Fruit fly (Drosophila melanogaster): Measurements from ENCODE around the gene Ugt37A1.

Gene Ugt37A1

dm6 chr2L:20327375-20327774 is 46.5 kb downstream of the Ugt37A1 start (continued):
- TF ChIP-seq CG2875 (GFP tag; optimal IDR thresholded peaks at IDR 0.05) (peak; percentile 69), GATAe (GFP tag; conservative IDR thresholded peaks at IDR 0.05) (no peak), CG30020 (tag; optimal IDR thresholded peaks at IDR 0.05) (no peak), zen (tag; optimal IDR thresholded peaks at IDR 0.05) (no peak), sqz (GFP tag; optimal IDR thresholded peaks at IDR 0.05) (no peak), CG16813 (GFP tag; IDR thresholded peaks at IDR 0.05; ENCODE audit: partially characterized antibody) (no peak), onecut (GFP tag; IDR thresholded peaks at IDR 0.05) (no peak), Hr51 (GFP tag; optimal IDR thresholded peaks at IDR 0.05) (no peak), dysf (GFP tag; IDR thresholded peaks at IDR 0.05) (no peak), CG6813 (GFP tag; optimal IDR thresholded peaks at IDR 0.05) (peak; percentile 19), CG11085 (GFP tag; IDR thresholded peaks at IDR 0.05) (no peak), fu2 (GFP tag; optimal IDR thresholded peaks at IDR 0.05) (no peak), CG7839 (tag; optimal IDR thresholded peaks at IDR 0.05) (no peak), CG1024 (GFP tag; IDR thresholded peaks at IDR 0.05) (no peak), luna (GFP tag; optimal IDR thresholded peaks at IDR 0.05) (no peak), maf-S (GFP tag; optimal IDR thresholded peaks at IDR 0.05) (no peak), chn (GFP tag; optimal IDR thresholded peaks at IDR 0.05) (no peak), trem (tag; optimal IDR thresholded peaks at IDR 0.05) (no peak), inv (GFP tag; IDR thresholded peaks at IDR 0.05; ENCODE audit: partially characterized antibody) (no peak), CG42726 (GFP tag; IDR thresholded peaks at IDR 0.05; ENCODE audit: partially characterized antibody) (no peak), tin (GFP tag; optimal IDR thresholded peaks at IDR 0.05) (no peak), Med (GFP tag) (no peak), CG9215 (GFP tag; IDR thresholded peaks at IDR 0.05) (no peak), chinmo (GFP tag; IDR thresholded peaks at IDR 0.05; ENCODE audit: partially characterized antibody) (no peak), kah (GFP tag; optimal IDR thresholded peaks at IDR 0.05) (no peak), ems (GFP tag; optimal IDR thresholded peaks at IDR 0.05) (no peak), CG2120 (GFP tag; optimal IDR thresholded peaks at IDR 0.05) (no peak), otp (GFP tag; IDR thresholded peaks at IDR 0.05) (peak; percentile 78; the same call in 2 of the 3 replicates), Hand (GFP tag; optimal IDR thresholded peaks at IDR 0.05) (no peak), CG8944 (GFP tag; optimal IDR thresholded peaks at IDR 0.05) (no peak), tx (GFP tag; optimal IDR thresholded peaks at IDR 0.05) (no peak), bigmax (GFP tag; optimal IDR thresholded peaks at IDR 0.05) (no peak), CG17612 (GFP tag; IDR thresholded peaks at IDR 0.05) (no peak), CG9609 (GFP tag; optimal IDR thresholded peaks at IDR 0.05) (no peak), CG10462 (GFP tag; optimal IDR thresholded peaks at IDR 0.05) (no peak), BEAF-32 (GFP tag; optimal IDR thresholded peaks at IDR 0.05) (no peak), CG12744 (GFP tag; optimal IDR thresholded peaks at IDR 0.05) (no peak), CG13287 (GFP tag; IDR thresholded peaks at IDR 0.05; ENCODE audit: partially characterized antibody) (no peak), CG9876 (GFP tag; optimal IDR thresholded peaks at IDR 0.05) (no peak), CG3726 (GFP tag; IDR thresholded peaks at IDR 0.05) (no peak), CG7745 (tag; optimal IDR thresholded peaks at IDR 0.05) (no peak), mam (GFP tag; optimal IDR thresholded peaks at IDR 0.05) (no peak), CG6689 (GFP tag; IDR thresholded peaks at IDR 0.05) (no peak), bbx (GFP tag; IDR thresholded peaks at IDR 0.05; ENCODE audit: partially characterized antibody) (no peak), Ravus (GFP tag; IDR thresholded peaks at IDR 0.05) (no peak), CG13424 (tag; optimal IDR thresholded peaks at IDR 0.05) (no peak), Gug (GFP tag; IDR thresholded peaks at IDR 0.05) (no peak), CG2202 (tag; optimal IDR thresholded peaks at IDR 0.05) (peak; percentile 48), lola (GFP tag; optimal IDR thresholded peaks at IDR 0.05) (peak in 1 of 3 experiments; percentile 37), pan (optimal IDR thresholded peaks at IDR 0.05) (no peak), pan (GFP tag; optimal IDR thresholded peaks at IDR 0.05 in 1 of 2, IDR thresholded peaks at IDR 0.05 in 1 of 2) (no peak)

All from whole organism, embryonic.